Worm (Caenorhabditis elegans) whole organism, late embryonic: ENCODE measurements around the gene C06B8.7.
A peak's percentile ranks its signal among the peaks of the same experiment; 100 is the strongest.

ENCODE experiments used
- C08G9.2 ChIP-seq: sonication (generic microtip); optimal IDR thresholded peaks from 2 replicates; lab custom pipeline; 2016; ENCODE audit warnings: mild to moderate bottlenecking, missing genetic modification characterization, moderate library complexity, missing compliant biosample characterization
- C38D4.7 ChIP-seq: fragments of 200-800 bp; sonication (Bioruptor generic); optimal IDR thresholded peaks from 2 replicates; lab custom pipeline; 2018; ENCODE audit warnings: mild to moderate bottlenecking, missing genetic modification characterization, moderate library complexity, missing compliant biosample characterization
- F13H6.1 ChIP-seq: sonication (generic microtip); optimal IDR thresholded peaks from 2 replicates; lab custom pipeline; 2016; ENCODE audit warnings: missing genetic modification characterization, missing compliant biosample characterization
- K02D7.2 ChIP-seq: sonication (generic microtip); optimal IDR thresholded peaks from 2 replicates; lab custom pipeline; 2017; ENCODE audit warnings: mild to moderate bottlenecking, missing genetic modification characterization, missing compliant biosample characterization
- ama-1 ChIP-seq: fragments of 150-350 bp; optimal IDR thresholded peaks from 2 replicates; lab custom pipeline; 2014
- ceh-18 ChIP-seq: sonication (generic microtip); optimal IDR thresholded peaks from 2 replicates; lab custom pipeline; 2016; ENCODE audit warnings: missing genetic modification characterization, missing compliant biosample characterization
- ceh-2 ChIP-seq: sonication (generic microtip); optimal IDR thresholded peaks from 2 replicates; lab custom pipeline; 2016; ENCODE audit warnings: missing genotype, missing genetic modification characterization, missing compliant biosample characterization
- ceh-22 ChIP-seq: sonication (generic microtip); optimal IDR thresholded peaks from 2 replicates; lab custom pipeline; 2017; ENCODE audit warnings: missing biosample characterization, missing genetic modification characterization
- ceh-24 ChIP-seq: sonication (generic microtip); optimal IDR thresholded peaks from 2 replicates; lab custom pipeline; 2016; ENCODE audit warnings: mild to moderate bottlenecking, missing genetic modification characterization, missing compliant biosample characterization
- ceh-30 ChIP-seq: fragments of 150-350 bp; optimal IDR thresholded peaks from 2 replicates; lab custom pipeline; 2014; ENCODE audit warnings: missing biosample characterization, missing genetic modification characterization
- ceh-31 ChIP-seq: sonication (generic microtip); optimal IDR thresholded peaks from 2 replicates; lab custom pipeline; 2016; ENCODE audit warnings: missing genetic modification characterization, missing compliant biosample characterization
- ceh-48 ChIP-seq: sonication (generic microtip); optimal IDR thresholded peaks from 2 replicates; lab custom pipeline; 2016; ENCODE audit warnings: missing genetic modification characterization, inconsistent platforms, missing compliant biosample characterization
- ceh-6 ChIP-seq: fragments of 200-800 bp; sonication (Bioruptor generic); optimal IDR thresholded peaks from 2 replicates; lab custom pipeline; 2018; ENCODE audit warnings: mild to moderate bottlenecking, missing genetic modification characterization, missing compliant biosample characterization
- dmd-4 ChIP-seq: sonication (generic microtip); optimal IDR thresholded peaks from 2 replicates; lab custom pipeline; 2016; ENCODE audit warnings: borderline replicate concordance, missing genetic modification characterization, missing compliant biosample characterization
- elt-2 ChIP-seq: sonication (generic microtip); optimal IDR thresholded peaks from 2 replicates; lab custom pipeline; 2016; ENCODE audit warnings: missing genetic modification reagents, missing genetic modification characterization, missing compliant biosample characterization
- elt-4 ChIP-seq: sonication (generic microtip); optimal IDR thresholded peaks from 2 replicates; lab custom pipeline; 2016; ENCODE audit warnings: missing genetic modification characterization, missing compliant biosample characterization
- ets-4 ChIP-seq: sonication (generic microtip); optimal IDR thresholded peaks from 2 replicates; lab custom pipeline; 2016; ENCODE audit warnings: missing genetic modification characterization, missing compliant biosample characterization
- eyg-1 ChIP-seq: sonication (generic microtip); optimal IDR thresholded peaks from 2 replicates; lab custom pipeline; 2016; ENCODE audit warnings: missing genotype, missing genetic modification characterization, missing compliant biosample characterization
- fax-1 ChIP-seq: sonication (generic microtip); optimal IDR thresholded peaks from 2 replicates; lab custom pipeline; 2016; ENCODE audit warnings: missing genotype, missing genetic modification characterization, missing compliant biosample characterization
- fkh-10 ChIP-seq: fragments of 150-350 bp; optimal IDR thresholded peaks from 2 replicates; lab custom pipeline; 2014; ENCODE audit warnings: missing biosample characterization, missing genetic modification reagents, missing genetic modification characterization
- fkh-6 ChIP-seq: sonication (generic microtip); optimal IDR thresholded peaks from 2 replicates; lab custom pipeline; 2016; ENCODE audit warnings: missing genetic modification characterization, missing compliant biosample characterization
- hlh-13 ChIP-seq: fragments of 200-800 bp; sonication (Bioruptor generic); optimal IDR thresholded peaks from 2 replicates; lab custom pipeline; 2018; ENCODE audit warnings: mild to moderate bottlenecking, missing genetic modification characterization, missing compliant biosample characterization
- hlh-15 ChIP-seq: sonication (generic microtip); optimal IDR thresholded peaks from 2 replicates; lab custom pipeline; 2016; ENCODE audit warnings: missing genetic modification characterization, missing compliant biosample characterization
- hlh-30 ChIP-seq: sonication (generic microtip); optimal IDR thresholded peaks from 2 replicates; lab custom pipeline; 2017; ENCODE audit warnings: antibody characterized with exemption, missing genetic modification characterization, missing compliant biosample characterization; ENCODE audit not compliant: insufficient read depth
- hlh-6 ChIP-seq: sonication (generic microtip); optimal IDR thresholded peaks from 2 replicates; lab custom pipeline; 2016; ENCODE audit warnings: missing genotype, missing genetic modification characterization, missing compliant biosample characterization
- hlh-8 ChIP-seq: sonication (generic microtip); optimal IDR thresholded peaks from 2 replicates; lab custom pipeline; 2016; ENCODE audit warnings: missing genotype, missing genetic modification characterization, missing compliant biosample characterization
- lin-11 ChIP-seq: fragments of 200-800 bp; sonication (Bioruptor generic); optimal IDR thresholded peaks from 2 replicates; lab custom pipeline; 2018; ENCODE audit warnings: mild to moderate bottlenecking, missing genetic modification characterization, missing compliant biosample characterization
- mec-3 ChIP-seq: sonication (generic microtip); optimal IDR thresholded peaks from 2 replicates; lab custom pipeline; 2016; ENCODE audit warnings: borderline replicate concordance, missing genetic modification characterization, missing compliant biosample characterization
- nfya-1 ChIP-seq: sonication (generic microtip); optimal IDR thresholded peaks from 2 replicates; lab custom pipeline; 2017; ENCODE audit warnings: missing genetic modification characterization, mild to moderate bottlenecking, missing compliant biosample characterization, antibody characterized with exemption, moderate library complexity
- nhr-11 ChIP-seq: fragments of 150-350 bp; optimal IDR thresholded peaks from 2 replicates; lab custom pipeline; 2014; ENCODE audit warnings: missing biosample characterization, missing genetic modification characterization
- npax-4 ChIP-seq: sonication (generic microtip); optimal IDR thresholded peaks from 2 replicates; lab custom pipeline; 2016; ENCODE audit warnings: missing genetic modification characterization, missing compliant biosample characterization
- pag-3 ChIP-seq: sonication (generic microtip); optimal IDR thresholded peaks from 2 replicates; lab custom pipeline; 2016; ENCODE audit warnings: missing compliant biosample characterization, missing genetic modification characterization, borderline replicate concordance
- pqm-1 ChIP-seq: sonication (generic microtip); optimal IDR thresholded peaks from 2 replicates; lab custom pipeline; 2016; ENCODE audit warnings: missing genetic modification characterization, missing compliant biosample characterization
- pros-1 ChIP-seq: fragments of 150-350 bp; optimal IDR thresholded peaks from 2 replicates; lab custom pipeline; 2014; ENCODE audit warnings: missing biosample characterization, missing genetic modification reagents, missing genetic modification characterization
- ref-2 ChIP-seq: sonication (generic microtip); optimal IDR thresholded peaks from 2 replicates; lab custom pipeline; 2016; ENCODE audit warnings: missing genetic modification characterization, missing compliant biosample characterization
- sdc-2 ChIP-seq: sonication (generic microtip); optimal IDR thresholded peaks from 2 replicates; lab custom pipeline; 2016; ENCODE audit warnings: missing genotype, missing genetic modification characterization, missing compliant biosample characterization
- sox-4 ChIP-seq: sonication (generic microtip); optimal IDR thresholded peaks from 2 replicates; lab custom pipeline; 2017; ENCODE audit warnings: mild to moderate bottlenecking, missing genetic modification characterization, inconsistent platforms, missing compliant biosample characterization
- syd-9 ChIP-seq: sonication (generic microtip); optimal IDR thresholded peaks from 2 replicates; lab custom pipeline; 2016; ENCODE audit warnings: mild to moderate bottlenecking, missing genetic modification characterization, moderate library complexity, missing compliant biosample characterization
- tbx-2 ChIP-seq: sonication (generic microtip); optimal IDR thresholded peaks from 2 replicates; lab custom pipeline; 2016; ENCODE audit warnings: missing genetic modification characterization, missing compliant biosample characterization
- tbx-7 ChIP-seq: sonication (generic microtip); optimal IDR thresholded peaks from 2 replicates; lab custom pipeline; 2016; ENCODE audit warnings: missing genotype, missing genetic modification characterization, missing compliant biosample characterization
- ttx-3 ChIP-seq: sonication (generic microtip); optimal IDR thresholded peaks from 2 replicates; lab custom pipeline; 2016; ENCODE audit warnings: missing genetic modification reagents, missing genetic modification characterization, missing compliant biosample characterization
- unc-3 ChIP-seq, 2 experiments: fragments of 200-800 bp in 1 of 2; sonication (Bioruptor generic) in 1 of 2; sonication (generic microtip) in 1 of 2; conservative IDR thresholded peaks in 1 of 2; optimal IDR thresholded peaks in 1 of 2; 2 replicates each; pipeline versions ENCODE4 v1.3.6 to Lab custom; 2016 to 2022; ENCODE audit warnings: missing compliant biosample characterization in 2 of 2, missing genetic modification characterization in 2 of 2, missing genetic modification reagents in 1 of 2
- unc-42 ChIP-seq: sonication (generic microtip); optimal IDR thresholded peaks from 2 replicates; lab custom pipeline; 2016; ENCODE audit warnings: missing genotype, missing genetic modification characterization, missing compliant biosample characterization
- unc-55 ChIP-seq: sonication (generic microtip); optimal IDR thresholded peaks from 2 replicates; lab custom pipeline; 2017; ENCODE audit warnings: missing biosample characterization, missing genetic modification reagents, missing genetic modification characterization
- unc-86 ChIP-seq: sonication (generic microtip); optimal IDR thresholded peaks from 2 replicates; lab custom pipeline; 2016; ENCODE audit warnings: missing genetic modification characterization, missing compliant biosample characterization
- zip-5 ChIP-seq: sonication (generic microtip); optimal IDR thresholded peaks from 2 replicates; lab custom pipeline; 2016; ENCODE audit warnings: missing genetic modification characterization, missing compliant biosample characterization
- ztf-16 ChIP-seq: sonication (generic microtip); optimal IDR thresholded peaks from 2 replicates; lab custom pipeline; 2017; ENCODE audit warnings: missing genetic modification characterization, missing compliant biosample characterization

Gene C06B8.7

DNA sequence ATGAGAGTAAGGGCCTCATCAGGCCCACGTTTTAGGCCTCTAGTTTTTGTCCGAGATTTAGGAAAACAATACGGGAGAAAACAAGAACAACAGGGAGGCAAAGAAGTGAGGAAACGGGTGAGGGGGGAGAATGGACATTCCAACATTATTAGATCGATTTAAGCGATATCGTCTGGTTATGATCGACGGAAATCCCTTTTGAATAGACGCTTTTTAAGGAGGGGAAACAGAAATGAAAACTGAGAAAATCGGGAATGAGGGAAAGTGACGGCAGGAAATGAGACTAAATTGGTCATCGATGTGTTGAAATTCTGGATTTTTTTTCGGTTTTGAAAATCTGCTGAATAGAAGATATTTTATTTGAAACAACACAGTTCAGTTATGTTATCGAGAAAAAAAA lies 34.1 kb upstream of the C06B8.7 start, which contains the start of gene rocf-1:
TSS of gene rocf-1 (minus strand) at position 101 of the 400 bp plus-strand sequence.
- TF ChIP-seq fkh-6: no peak
- TF ChIP-seq sdc-2: no peak
- TF ChIP-seq pqm-1 (tag; lab: Kevin White, UChicago): no peak
- no peak for TF ChIP-seq mec-3 (tag; lab: Kevin White, UChicago)
- TF ChIP-seq ets-4 (tag; lab: Kevin White, UChicago): no peak
- no peak for TF ChIP-seq unc-86 (tag; lab: Kevin White, UChicago)
- TF ChIP-seq unc-42 (tag; lab: Kevin White, UChicago): no peak
- no peak for TF ChIP-seq ama-1 (lab: Kevin White, UChicago)
- TF ChIP-seq fax-1 (tag; lab: Kevin White, UChicago): no peak
- TF ChIP-seq nfya-1 (tag; lab: Kevin White, UChicago): no peak
- TF ChIP-seq ttx-3 (tag; lab: Kevin White, UChicago): no peak
- TF ChIP-seq, all 69 proteins: peak for 0

DNA sequence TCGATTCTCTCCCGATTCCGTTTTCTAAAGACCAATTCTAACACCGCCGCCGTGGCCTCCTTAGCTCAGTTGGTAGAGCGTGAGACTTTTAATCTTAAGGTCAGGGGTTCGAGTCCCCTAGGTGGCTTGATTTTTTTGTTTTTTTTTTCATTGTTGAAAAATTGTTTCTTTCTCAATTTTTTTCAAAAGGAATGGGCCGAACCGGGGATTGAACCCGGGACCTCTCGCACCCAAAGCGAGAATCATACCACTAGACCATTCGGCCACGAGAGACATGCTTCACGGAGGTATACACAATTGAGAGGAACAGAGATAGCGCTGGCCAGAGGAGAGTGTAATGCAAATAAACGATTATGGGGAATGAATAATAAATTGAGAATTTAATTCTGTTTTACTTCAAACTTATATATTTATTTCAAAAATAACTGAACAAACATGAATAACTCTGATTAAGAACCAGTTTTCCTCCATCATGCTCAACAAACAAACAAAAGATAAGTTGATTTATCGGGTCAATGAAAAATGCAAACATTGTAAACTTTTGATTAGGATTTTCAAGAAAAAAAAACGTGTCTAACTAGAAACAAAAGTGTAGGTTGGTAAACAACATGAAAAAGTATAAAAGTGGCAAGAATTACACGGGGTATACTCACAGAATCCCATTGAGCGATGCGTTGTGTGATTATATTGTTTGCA lies 33.4 kb upstream of the C06B8.7 start, which contains the start of gene pqn-71:
TSS of gene pqn-71 (plus strand) at position 646 of the 696 bp plus-strand sequence.
- TF ChIP-seq npax-4 (tag; lab: Kevin White, UChicago) (peak; percentile 71), ref-2 (tag; lab: Kevin White, UChicago) (peak; percentile 79), pag-3 (peak; percentile 30), ama-1 (lab: Kevin White, UChicago) (no peak), hlh-6 (tag; lab: Kevin White, UChicago) (peak; percentile 86), ets-4 (tag; lab: Kevin White, UChicago) (peak; percentile 34), nfya-1 (tag; lab: Kevin White, UChicago) (peak; percentile 77), fkh-6 (peak; percentile 83), tbx-7 (tag; lab: Kevin White, UChicago) (peak; percentile 61), C08G9.2 (tag; lab: Kevin White, UChicago) (peak; percentile 79), ceh-31 (tag; lab: Kevin White, UChicago) (peak; percentile 61), fax-1 (tag; lab: Kevin White, UChicago) (peak; percentile 80), ceh-2 (peak; percentile 64), unc-3 (GFP tag; conservative IDR thresholded peaks at IDR 0.05; lab: Robert Waterston, UW) (peak; percentile 75), unc-3 (tag; optimal IDR thresholded peaks at IDR 0.05; lab: Kevin White, UChicago) (peak; percentile 88), hlh-8 (tag; lab: Kevin White, UChicago) (peak; percentile 39), hlh-30 (tag; lab: Kevin White, UChicago) (peak; percentile 47), sox-4 (peak; percentile 77), fkh-10 (GFP tag; lab: Kevin White, UChicago) (no peak), C38D4.7 (GFP tag; lab: Kevin White, UChicago) (peak; percentile 72), nhr-11 (tag; lab: Kevin White, UChicago) (no peak), zip-5 (tag; lab: Kevin White, UChicago) (peak; percentile 50), tbx-2 (tag; lab: Kevin White, UChicago) (peak; percentile 82), pros-1 (peak; percentile 29), ceh-6 (GFP tag; lab: Kevin White, UChicago) (peak; percentile 79), ceh-24 (tag; lab: Kevin White, UChicago) (peak; percentile 66), ceh-18 (tag; lab: Kevin White, UChicago) (peak; percentile 72), K02D7.2 (tag; lab: Kevin White, UChicago) (peak; percentile 78), hlh-15 (peak; percentile 69), pqm-1 (tag; lab: Kevin White, UChicago) (peak; percentile 87), sdc-2 (peak; percentile 80), ceh-48 (tag; lab: Kevin White, UChicago) (peak; percentile 53), elt-2 (tag; lab: Kevin White, UChicago) (peak; percentile 91), unc-86 (tag; lab: Kevin White, UChicago) (peak; percentile 83), F13H6.1 (peak; percentile 76), dmd-4 (tag; lab: Kevin White, UChicago) (peak; percentile 93), eyg-1 (tag; lab: Kevin White, UChicago) (peak; percentile 47), ceh-22 (tag; lab: Kevin White, UChicago) (no peak), ttx-3 (tag; lab: Kevin White, UChicago) (peak; percentile 84), syd-9 (peak; percentile 84), ztf-16 (peak; percentile 71), ceh-30 (tag; lab: Kevin White, UChicago) (peak; percentile 60), elt-4 (tag; lab: Kevin White, UChicago) (no peak), lin-11 (peak; percentile 74), unc-55 (no peak), mec-3 (tag; lab: Kevin White, UChicago) (no peak), hlh-13 (GFP tag; lab: Kevin White, UChicago) (peak; percentile 67)
